Fruit fly (Drosophila melanogaster) whole organism, pupa: ENCODE data around the gene CG33298.

Experiments used
- CG10348 ChIP-seq: fragments of 200-800 bp; sonication (Bioruptor generic); IDR thresholded peaks from 2 replicates; pipeline ENCODE4 v1.3.6; 2022; ENCODE audit warnings: missing biosample characterization, missing genetic modification characterization
- CG12605 ChIP-seq: fragments of 200-800 bp; sonication (Bioruptor generic); IDR thresholded peaks from 2 replicates; pipeline ENCODE4 v1.3.6; 2022; ENCODE audit warnings: missing biosample characterization, missing genetic modification characterization
- CG13204 ChIP-seq: fragments of 200-800 bp; sonication (Bioruptor generic); optimal IDR thresholded peaks from 2 replicates; lab custom pipeline; 2018; ENCODE audit warnings: missing biosample characterization, mild to moderate bottlenecking, missing genetic modification characterization, moderate library complexity
- CG14655 ChIP-seq: fragments of 200-800 bp; sonication (Bioruptor generic); optimal IDR thresholded peaks from 3 replicates; lab custom pipeline; 2017; ENCODE audit warnings: mild to moderate bottlenecking, missing biosample characterization, missing genetic modification reagents, missing genetic modification characterization
- CG15710 ChIP-seq: fragments of 200-800 bp; sonication (Bioruptor generic); optimal IDR thresholded peaks from 2 replicates; lab custom pipeline; 2018; ENCODE audit warnings: missing biosample characterization, mild to moderate bottlenecking, missing genetic modification characterization, moderate library complexity
- CG17806 ChIP-seq: fragments of 200-800 bp; sonication (Bioruptor generic); optimal IDR thresholded peaks from 2 replicates; lab custom pipeline; 2018; ENCODE audit warnings: missing biosample characterization, mild to moderate bottlenecking, missing genetic modification characterization, moderate library complexity
- CG32121 ChIP-seq: fragments of 200-800 bp; sonication (Bioruptor generic); IDR thresholded peaks from 2 replicates; pipeline ENCODE4 v1.3.6; 2022; ENCODE audit warnings: missing biosample characterization, missing genetic modification characterization
- CG34367 ChIP-seq: fragments of 200-800 bp; sonication (Bioruptor generic); optimal IDR thresholded peaks from 2 replicates; lab custom pipeline; 2018; ENCODE audit warnings: missing biosample characterization, mild to moderate bottlenecking, missing genetic modification characterization
- CG4496 ChIP-seq: fragments of 200-800 bp; sonication (Bioruptor generic); IDR thresholded peaks from 3 replicates; pipeline ENCODE4 v1.3.6; 2022; ENCODE audit warnings: missing biosample characterization, missing genetic modification characterization
- CG8159 ChIP-seq: fragments of 200-800 bp; sonication (Bioruptor generic); optimal IDR thresholded peaks from 3 replicates; lab custom pipeline; 2018; ENCODE audit warnings: missing biosample characterization, mild to moderate bottlenecking, missing genetic modification characterization, moderate library complexity
- CG8301 ChIP-seq: fragments of 200-800 bp; sonication (Bioruptor generic); optimal IDR thresholded peaks from 2 replicates; lab custom pipeline; 2018; ENCODE audit warnings: missing biosample characterization, mild to moderate bottlenecking, missing genetic modification characterization
- CG9948 ChIP-seq: fragments of 200-800 bp; sonication (Bioruptor generic); optimal IDR thresholded peaks from 2 replicates; lab custom pipeline; 2018; ENCODE audit warnings: missing biosample characterization, mild to moderate bottlenecking, missing genetic modification characterization, moderate library complexity
- D1 ChIP-seq: fragments of 200-800 bp; sonication (Bioruptor generic); optimal IDR thresholded peaks from 2 replicates; lab custom pipeline; 2018; ENCODE audit warnings: missing biosample characterization, mild to moderate bottlenecking, missing genetic modification characterization, moderate library complexity
- EcR ChIP-seq: fragments of 200-800 bp; sonication (Bioruptor generic); optimal IDR thresholded peaks from 3 replicates; lab custom pipeline; 2019; ENCODE audit warnings: missing biosample characterization, missing genetic modification characterization, mild to moderate bottlenecking, moderate library complexity, missing genetic modification reagents
- Ets98B ChIP-seq: fragments of 200-800 bp; sonication (Bioruptor generic); IDR thresholded peaks from 2 replicates; pipeline ENCODE4 v1.3.6; 2022; ENCODE audit warnings: missing biosample characterization, missing genetic modification characterization
- Pif1A ChIP-seq: fragments of 200-800 bp; sonication (Bioruptor generic); optimal IDR thresholded peaks from 3 replicates; lab custom pipeline; 2016; ENCODE audit warnings: missing biosample characterization, missing genetic modification characterization
- Pif1B ChIP-seq: fragments of 200-800 bp; sonication (Bioruptor generic); optimal IDR thresholded peaks from 3 replicates; lab custom pipeline; 2016; ENCODE audit warnings: missing biosample characterization, missing genetic modification characterization
- Snoo ChIP-seq: fragments of 200-800 bp; sonication (Bioruptor generic); optimal IDR thresholded peaks from 3 replicates; lab custom pipeline; 2017; ENCODE audit warnings: missing biosample characterization, mild to moderate bottlenecking, missing genetic modification characterization, inconsistent platforms
- fd96Ca ChIP-seq: fragments of 200-800 bp; sonication (Bioruptor generic); IDR thresholded peaks from 3 replicates; pipeline ENCODE4 v1.3.6; 2022; ENCODE audit warnings: missing biosample characterization, missing genetic modification characterization
- rn ChIP-seq: fragments of 200-800 bp; sonication (Bioruptor generic); IDR thresholded peaks from 2 replicates; pipeline ENCODE4 v1.3.6; 2022; ENCODE audit warnings: missing biosample characterization, missing genetic modification characterization

CG33298 gene

DNA sequence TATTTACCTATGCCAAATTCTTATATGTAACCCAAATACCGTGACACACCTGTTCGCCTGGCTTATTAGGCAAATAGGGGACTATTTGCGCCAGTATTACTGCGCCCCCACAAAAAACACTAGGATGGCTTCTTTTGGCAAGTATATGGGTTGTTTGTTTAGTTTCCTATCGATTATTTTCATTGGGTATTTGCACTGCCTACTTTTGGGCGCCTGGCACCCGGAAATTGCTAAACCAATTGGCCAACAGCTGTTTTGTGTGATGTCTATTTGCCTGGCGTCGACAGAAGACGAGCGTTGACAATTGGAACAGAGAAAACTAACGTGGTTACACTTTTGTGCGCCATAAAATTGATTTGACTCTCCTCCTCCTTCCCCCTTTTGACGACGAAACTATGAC is 42.3 kb upstream of the CG33298 start:
- TF ChIP-seq Ets98B (no peak), fd96Ca (no peak), CG34367 (tag; lab: Kevin White, UChicago) (no peak), Snoo (no peak), CG4496 (no peak), rn (GFP tag; lab: Robert Waterston, UW) (no peak), EcR (GFP tag; lab: Kevin White, UChicago) (no peak), CG15710 (tag; lab: Kevin White, UChicago) (no peak), D1 (tag; lab: Kevin White, UChicago) (no peak), CG32121 (no peak), CG12605 (GFP tag; lab: Robert Waterston, UW) (no peak), CG8159 (tag; lab: Kevin White, UChicago) (no peak), CG10348 (GFP tag; lab: Robert Waterston, UW) (no peak), CG14655 (GFP tag; lab: Kevin White, UChicago) (no peak), CG17806 (tag; lab: Kevin White, UChicago) (no peak), CG13204 (GFP tag; lab: Kevin White, UChicago) (no peak), Pif1B (GFP tag; lab: Kevin White, UChicago) (no peak), CG9948 (tag; lab: Kevin White, UChicago) (no peak), Pif1A (GFP tag; lab: Kevin White, UChicago) (no peak)

- TF ChIP-seq Ets98B, result no peak
- no peak for TF ChIP-seq CG13204 (GFP tag; lab: Kevin White, UChicago)
- TF ChIP-seq EcR (GFP tag; lab: Kevin White, UChicago), result no peak
- no peak for TF ChIP-seq CG4496
- TF ChIP-seq CG14655 (GFP tag; lab: Kevin White, UChicago), result no peak
- no peak for TF ChIP-seq CG34367 (tag; lab: Kevin White, UChicago)
- TF ChIP-seq CG10348 (GFP tag; lab: Robert Waterston, UW), result no peak
- TF ChIP-seq Pif1B (GFP tag; lab: Kevin White, UChicago), result no peak
- no peak for TF ChIP-seq Snoo
Observed at dm6 chr2L:9454369-9455054, 40.8 kb upstream of the CG33298 start.

- TF ChIP-seq CG12605 (GFP tag; lab: Robert Waterston, UW) (no peak), CG15710 (tag; lab: Kevin White, UChicago) (no peak), Snoo (no peak), CG10348 (GFP tag; lab: Robert Waterston, UW) (no peak)
- TF ChIP-seq, all 21 proteins: peak for 0
Observed at dm6 chr2L:9455157-9455556, 40.1 kb upstream of the CG33298 start.

- TF ChIP-seq Pif1A (GFP tag; lab: Kevin White, UChicago) (no peak), EcR (GFP tag; lab: Kevin White, UChicago) (no peak), CG4496 (no peak), Ets98B (no peak), CG14655 (GFP tag; lab: Kevin White, UChicago) (no peak), CG13204 (GFP tag; lab: Kevin White, UChicago) (no peak), D1 (tag; lab: Kevin White, UChicago) (no peak), CG17806 (tag; lab: Kevin White, UChicago) (no peak), CG8301 (tag; lab: Kevin White, UChicago) (no peak), CG15710 (tag; lab: Kevin White, UChicago) (no peak), Snoo (no peak), CG34367 (tag; lab: Kevin White, UChicago) (no peak), CG12605 (GFP tag; lab: Robert Waterston, UW) (no peak), CG32121 (no peak), rn (GFP tag; lab: Robert Waterston, UW) (no peak), fd96Ca (no peak), CG8159 (tag; lab: Kevin White, UChicago) (no peak), Pif1B (GFP tag; lab: Kevin White, UChicago) (no peak)
Observed at dm6 chr2L:9457456-9457855, 37.8 kb upstream of the CG33298 start.

dm6 chr2L:9457865-9458264 is 37.4 kb upstream of the CG33298 start:
- TF ChIP-seq CG34367 (tag; lab: Kevin White, UChicago), result no peak
- no peak for TF ChIP-seq CG8301 (tag; lab: Kevin White, UChicago)
- TF ChIP-seq rn (GFP tag; lab: Robert Waterston, UW), result no peak
- TF ChIP-seq CG8159 (tag; lab: Kevin White, UChicago), result no peak
- peak; percentile 91 for TF ChIP-seq EcR (GFP tag; lab: Kevin White, UChicago)

DNA sequence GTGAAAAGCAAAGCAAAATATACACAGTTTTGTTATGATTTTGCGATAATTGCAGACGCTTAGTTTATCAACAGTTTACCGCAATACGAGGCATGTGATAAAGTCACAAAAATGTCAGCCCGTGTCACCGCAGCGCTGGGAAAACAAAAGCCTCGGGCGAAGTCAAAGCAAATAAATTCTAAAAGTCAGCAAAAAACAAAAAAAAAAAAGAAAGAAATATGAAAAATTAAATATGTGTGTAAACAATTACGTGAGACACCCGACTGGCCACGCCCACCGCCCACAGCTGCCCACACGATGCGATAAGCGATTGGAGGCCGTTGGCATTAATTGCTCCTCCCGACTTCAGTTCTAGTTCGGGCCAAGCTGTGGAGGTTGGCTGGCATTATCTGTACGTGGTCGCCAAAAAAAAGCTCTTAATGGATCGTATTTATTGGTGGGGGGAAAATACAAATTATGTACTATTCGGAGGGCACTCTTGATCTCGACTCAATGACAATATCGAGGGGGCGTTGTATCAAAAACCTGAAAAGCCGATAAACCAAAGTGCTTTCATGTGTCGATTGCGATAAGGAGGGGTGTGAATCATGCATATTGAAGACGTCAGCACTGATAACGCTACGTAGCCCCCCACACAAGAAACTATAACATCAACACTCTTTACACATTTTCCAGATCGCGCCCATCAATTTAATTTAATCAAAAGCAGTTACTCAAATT is 35.7 kb upstream of the CG33298 start:
- no peak for TF ChIP-seq CG34367 (tag; lab: Kevin White, UChicago)
- peak; percentile 17 for TF ChIP-seq EcR (GFP tag; lab: Kevin White, UChicago)
- TF ChIP-seq, all 21 proteins: peak for 1
